Worm (Caenorhabditis elegans) whole organism, L3 larva: ENCODE measurements around the gene bath-26.

Experiments
- lin-15B ChIP-seq: fragments of 150-350 bp; optimal IDR thresholded peaks from 2 replicates; lab custom pipeline; 2014; ENCODE audit warnings: missing biosample characterization, missing genetic modification characterization
- lin-39 ChIP-seq: fragments of 150-350 bp; optimal IDR thresholded peaks from 2 replicates; lab custom pipeline; 2018; ENCODE audit warnings: missing biosample characterization, missing genetic modification reagents, missing genetic modification characterization
- nhr-237 ChIP-seq: fragments of 150-350 bp; optimal IDR thresholded peaks from 2 replicates; lab custom pipeline; 2014; ENCODE audit warnings: missing biosample characterization, missing genetic modification characterization

DNA sequence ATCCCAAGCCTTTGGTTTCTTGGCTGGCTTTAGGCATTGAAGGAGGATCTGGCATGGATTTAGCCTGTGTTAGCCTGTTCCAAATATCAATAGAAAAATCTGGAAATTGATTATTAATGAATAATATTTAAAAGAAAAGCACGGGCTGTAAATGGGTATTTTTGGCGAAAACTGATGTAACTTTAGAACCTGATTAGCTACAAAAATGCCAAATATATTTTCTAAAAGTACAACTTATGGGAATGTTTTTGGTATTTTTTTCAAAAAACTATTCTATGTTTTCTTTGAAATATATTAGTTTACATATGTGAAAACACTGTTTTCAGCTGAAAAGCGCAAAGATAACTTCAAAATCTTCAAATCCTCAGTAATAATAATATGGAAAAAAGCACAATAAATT, at the start of gene bath-26:
- no peak for TF ChIP-seq nhr-237 (tag; lab: Kevin White, UChicago)
- no peak for TF ChIP-seq lin-15B (tag; lab: Kevin White, UChicago)
- TF ChIP-seq lin-39 (tag; lab: Kevin White, UChicago), result no peak
